Worm (Caenorhabditis elegans) whole organism, young adult: ENCODE measurements around the gene C45H4.21.

Experiments
- B0019.2 ChIP-seq: fragments of 200-800 bp; sonication (Bioruptor generic); conservative IDR thresholded peaks from 2 replicates; pipeline ENCODE4 v1.3.6; 2022; ENCODE audit warnings: missing genetic modification reagents, missing genetic modification characterization, missing compliant biosample characterization
- B0336.3 ChIP-seq: fragments of 200-800 bp; sonication (Bioruptor generic); IDR thresholded peaks from 2 replicates; pipeline ENCODE4 v1.3.6; 2022; ENCODE audit warnings: missing genetic modification characterization, missing compliant biosample characterization
- F37B4.10 ChIP-seq: fragments of 200-800 bp; sonication (Bioruptor generic); IDR thresholded peaks from 2 replicates; pipeline ENCODE4 v1.3.6; 2022; ENCODE audit warnings: missing genetic modification characterization, missing compliant biosample characterization
- F39B2.1 ChIP-seq: fragments of 200-800 bp; sonication (Bioruptor generic); IDR thresholded peaks from 2 replicates; pipeline ENCODE4 v1.3.6; 2022; ENCODE audit warnings: missing genetic modification reagents, missing genetic modification characterization, missing compliant biosample characterization
- F49E8.2 ChIP-seq: sonication (generic microtip); optimal IDR thresholded peaks from 3 replicates; lab custom pipeline; 2017; ENCODE audit warnings: missing genetic modification characterization, mild to moderate bottlenecking, missing compliant biosample characterization, antibody characterized with exemption, moderate library complexity; ENCODE audit not compliant: insufficient read depth
- F55B11.4 ChIP-seq: sonication (generic microtip); optimal IDR thresholded peaks from 2 replicates; lab custom pipeline; 2016; ENCODE audit warnings: missing compliant biosample characterization, missing genetic modification characterization, borderline replicate concordance; ENCODE audit not compliant: insufficient read depth
- F57C9.4 ChIP-seq: sonication (generic microtip); optimal IDR thresholded peaks from 2 replicates; lab custom pipeline; 2017; ENCODE audit warnings: mild to moderate bottlenecking, missing genetic modification characterization, missing compliant biosample characterization
- T07F8.4 ChIP-seq: sonication (generic microtip); optimal IDR thresholded peaks from 2 replicates; lab custom pipeline; 2016; ENCODE audit warnings: mild to moderate bottlenecking, missing genetic modification characterization, moderate library complexity, missing compliant biosample characterization
- Y67H2A.10 ChIP-seq: fragments of 200-800 bp; sonication (Bioruptor generic); conservative IDR thresholded peaks from 2 replicates; pipeline ENCODE4 v1.3.6; 2022; ENCODE audit warnings: missing genetic modification reagents, missing genetic modification characterization, missing compliant biosample characterization
- Y95B8A.8 ChIP-seq: fragments of 200-800 bp; sonication (Bioruptor generic); IDR thresholded peaks from 2 replicates; pipeline ENCODE4 v1.3.6; 2022; ENCODE audit warnings: missing genetic modification reagents, missing genetic modification characterization, missing compliant biosample characterization
- ZK185.1 ChIP-seq: sonication (generic microtip); optimal IDR thresholded peaks from 2 replicates; lab custom pipeline; 2016; ENCODE audit warnings: mild to moderate bottlenecking, missing genetic modification characterization, missing compliant biosample characterization; ENCODE audit not compliant: poor library complexity, severe bottlenecking
- aptf-3 ChIP-seq: fragments of 200-800 bp; sonication (Bioruptor generic); IDR thresholded peaks from 2 replicates; pipeline ENCODE4 v1.3.6; 2022; ENCODE audit warnings: missing genetic modification characterization, missing compliant biosample characterization
- atf-7 ChIP-seq: sonication (generic microtip); optimal IDR thresholded peaks from 2 replicates; lab custom pipeline; 2017; ENCODE audit warnings: mild to moderate bottlenecking, missing genetic modification characterization, missing compliant biosample characterization
- athp-1 ChIP-seq: sonication (generic microtip); optimal IDR thresholded peaks from 2 replicates; lab custom pipeline; 2017; ENCODE audit warnings: mild to moderate bottlenecking, missing genetic modification characterization, missing compliant biosample characterization
- attf-6 ChIP-seq: fragments of 200-800 bp; sonication (Bioruptor generic); IDR thresholded peaks from 2 replicates; pipeline ENCODE4 v1.3.6; 2022; ENCODE audit warnings: missing genetic modification reagents, missing genetic modification characterization, missing compliant biosample characterization
- cebp-2 ChIP-seq: fragments of 200-800 bp; sonication (Bioruptor generic); IDR thresholded peaks from 2 replicates; pipeline ENCODE4 v1.3.6; 2022; ENCODE audit warnings: missing genetic modification characterization, missing compliant biosample characterization
- ceh-58 ChIP-seq: fragments of 200-800 bp; sonication (Bioruptor generic); IDR thresholded peaks from 2 replicates; pipeline ENCODE4 v1.3.6; 2022; ENCODE audit warnings: missing genetic modification characterization, missing compliant biosample characterization
- dpff-1 ChIP-seq: sonication (generic microtip); optimal IDR thresholded peaks from 2 replicates; lab custom pipeline; 2017; ENCODE audit warnings: mild to moderate bottlenecking, missing genetic modification characterization, missing compliant biosample characterization
- egl-44 ChIP-seq: fragments of 200-800 bp; sonication (Bioruptor generic); IDR thresholded peaks from 2 replicates; pipeline ENCODE4 v1.3.6; 2022; ENCODE audit warnings: missing genetic modification reagents, missing genetic modification characterization, missing compliant biosample characterization
- ekl-4 ChIP-seq: fragments of 200-800 bp; sonication (Bioruptor generic); IDR thresholded peaks from 2 replicates; pipeline ENCODE4 v1.3.6; 2022; ENCODE audit warnings: missing genetic modification reagents, missing genetic modification characterization, missing compliant biosample characterization
- fkh-3 ChIP-seq: sonication (generic microtip); optimal IDR thresholded peaks from 2 replicates; lab custom pipeline; 2016; ENCODE audit warnings: mild to moderate bottlenecking, missing genetic modification characterization, missing compliant biosample characterization
- him-1 ChIP-seq: sonication (generic microtip); optimal IDR thresholded peaks from 2 replicates; lab custom pipeline; 2016; ENCODE audit warnings: missing genotype, missing genetic modification reagents, missing genetic modification characterization, missing compliant biosample characterization
- hrde-1 ChIP-seq: sonication (generic microtip); optimal IDR thresholded peaks from 2 replicates; lab custom pipeline; 2016; ENCODE audit warnings: missing genetic modification characterization, mild to moderate bottlenecking, missing compliant biosample characterization, moderate library complexity, missing genotype, missing genetic modification reagents, borderline replicate concordance
- lin-26 ChIP-seq: fragments of 200-800 bp; sonication (Bioruptor generic); IDR thresholded peaks from 2 replicates; pipeline ENCODE4 v1.3.6; 2022; ENCODE audit warnings: missing genetic modification reagents, missing genetic modification characterization, missing compliant biosample characterization
- lir-1 ChIP-seq: fragments of 200-800 bp; sonication (Bioruptor generic); conservative IDR thresholded peaks from 2 replicates; pipeline ENCODE4 v1.3.6; 2022; ENCODE audit warnings: missing genetic modification reagents, missing genetic modification characterization, missing compliant biosample characterization
- lsy-27 ChIP-seq: sonication (generic microtip); optimal IDR thresholded peaks from 2 replicates; lab custom pipeline; 2017; ENCODE audit warnings: missing genetic modification characterization, mild to moderate bottlenecking, missing compliant biosample characterization, antibody characterized with exemption, missing genotype, borderline replicate concordance; ENCODE audit not compliant: insufficient read depth
- mcd-1 ChIP-seq: fragments of 200-800 bp; sonication (Bioruptor generic); IDR thresholded peaks from 2 replicates; pipeline ENCODE4 v1.3.6; 2022; ENCODE audit warnings: missing genetic modification reagents, missing genetic modification characterization, missing compliant biosample characterization
- mes-4 ChIP-seq: sonication (generic microtip); optimal IDR thresholded peaks from 2 replicates; lab custom pipeline; 2016; ENCODE audit warnings: missing genotype, missing genetic modification characterization, missing compliant biosample characterization
- nfyb-1 ChIP-seq: fragments of 200-800 bp; sonication (Bioruptor generic); IDR thresholded peaks from 2 replicates; pipeline ENCODE4 v1.3.6; 2022; ENCODE audit warnings: missing genetic modification reagents, missing genetic modification characterization, missing compliant biosample characterization
- nhr-80 ChIP-seq: sonication (generic microtip); optimal IDR thresholded peaks from 2 replicates; lab custom pipeline; 2016; ENCODE audit warnings: missing genetic modification characterization, missing compliant biosample characterization
- rcor-1 ChIP-seq: fragments of 200-800 bp; sonication (Bioruptor generic); IDR thresholded peaks from 2 replicates; pipeline ENCODE4 v1.3.6; 2022; ENCODE audit warnings: missing genetic modification reagents, missing genetic modification characterization, missing compliant biosample characterization
- repo-1 ChIP-seq: sonication (generic microtip); optimal IDR thresholded peaks from 2 replicates; lab custom pipeline; 2017; ENCODE audit warnings: mild to moderate bottlenecking, missing genetic modification characterization, missing compliant biosample characterization
- snpc-1.1 ChIP-seq: sonication (generic microtip); optimal IDR thresholded peaks from 2 replicates; lab custom pipeline; 2017; ENCODE audit warnings: missing genetic modification characterization, mild to moderate bottlenecking, missing compliant biosample characterization, antibody characterized with exemption, moderate library complexity, missing genotype, missing genetic modification reagents; ENCODE audit not compliant: insufficient read depth
- snpc-3.4 ChIP-seq: sonication (generic microtip); optimal IDR thresholded peaks from 2 replicates; lab custom pipeline; 2017; ENCODE audit warnings: missing genetic modification characterization, mild to moderate bottlenecking, missing compliant biosample characterization, antibody characterized with exemption, moderate library complexity, missing genotype, missing genetic modification reagents
- snpc-4 ChIP-seq, 5 experiments: fragments of 150-350 bp in 1 of 5; sonication (generic microtip) in 4 of 5; optimal IDR thresholded peaks; 2 replicates each; lab custom pipeline; 2014 to 2018; ENCODE audit warnings: missing genetic modification characterization in 5 of 5, missing biosample characterization in 3 of 5, antibody characterized with exemption in 2 of 5, mild to moderate bottlenecking in 2 of 5, missing compliant biosample characterization in 2 of 5, missing genotype in 2 of 5, moderate library complexity in 2 of 5, missing genetic modification reagents in 1 of 5
- tbp1 ChIP-seq: fragments of 200-800 bp; sonication (Bioruptor generic); optimal IDR thresholded peaks from 2 replicates; lab custom pipeline; 2018; ENCODE audit warnings: mild to moderate bottlenecking, missing genetic modification characterization, missing compliant biosample characterization
- tlf-1 ChIP-seq: fragments of 200-800 bp; sonication (Bioruptor generic); optimal IDR thresholded peaks from 2 replicates; lab custom pipeline; 2018; ENCODE audit warnings: mild to moderate bottlenecking, missing genetic modification characterization, missing compliant biosample characterization
- zim-3 ChIP-seq: sonication (generic microtip); optimal IDR thresholded peaks from 2 replicates; lab custom pipeline; 2017; ENCODE audit warnings: mild to moderate bottlenecking, missing genetic modification characterization, moderate library complexity, missing compliant biosample characterization
- ztf-18 ChIP-seq: sonication (generic microtip); optimal IDR thresholded peaks from 2 replicates; lab custom pipeline; 2016; ENCODE audit warnings: missing genotype, mild to moderate bottlenecking, missing genetic modification characterization, missing compliant biosample characterization
- ztf-22 ChIP-seq: fragments of 200-800 bp; sonication (Bioruptor generic); optimal IDR thresholded peaks from 2 replicates; lab custom pipeline; 2018; ENCODE audit warnings: mild to moderate bottlenecking, missing genetic modification characterization, moderate library complexity, missing compliant biosample characterization
- ztf-6 ChIP-seq: fragments of 200-800 bp; sonication (Bioruptor generic); IDR thresholded peaks from 2 replicates; pipeline ENCODE4 v1.3.6; 2022; ENCODE audit warnings: missing genetic modification reagents, missing genetic modification characterization, missing compliant biosample characterization

Gene C45H4.21

ce11 chrV:2110368-2110767, 39.0 kb downstream of the C45H4.21 start, which contains the start of gene F22F7.3:
F22F7.3 (plus strand) TSS chrV:2110668.
- TF ChIP-seq lin-26 (GFP tag; lab: Robert Waterston, UW) (no peak), ZK185.1 (no peak), egl-44 (GFP tag; lab: Robert Waterston, UW) (no peak), T07F8.4 (tag; lab: Kevin White, UChicago) (no peak), F55B11.4 (no peak), repo-1 (tag; lab: Kevin White, UChicago) (no peak), F37B4.10 (no peak), ztf-6 (no peak), fkh-3 (no peak), rcor-1 (no peak), snpc-3.4 (tag; lab: Kevin White, UChicago) (no peak), mes-4 (no peak), atf-7 (tag; lab: Kevin White, UChicago) (no peak), F39B2.1 (GFP tag; lab: Robert Waterston, UW) (no peak), cebp-2 (GFP tag; lab: Robert Waterston, UW) (no peak), ceh-58 (no peak), Y95B8A.8 (GFP tag; lab: Robert Waterston, UW) (no peak)
- TF ChIP-seq, all 124 proteins: peak for 0

- TF ChIP-seq hrde-1 (no peak), nhr-80 (peak; percentile 22)
These were observed 40.0 kb downstream of the C45H4.21 start, which contains the start of gene ckb-4 for ce11 chrV:2109295-2109694. ckb-4 (minus strand) TSS chrV:2109434.

ce11 chrV:2105976-2106375, 43.4 kb downstream of the C45H4.21 start, which contains the start of gene F22F7.4:
F22F7.4 (minus strand) TSS chrV:2106076.
- TF ChIP-seq F55B11.4 (no peak), ekl-4 (no peak), tlf-1 (no peak), tbp1 (GFP tag; lab: Kevin White, UChicago) (no peak)
- TF ChIP-seq, all 124 proteins: peak for 0

ce11 chrV:2103118-2103517, 46.2 kb downstream of the C45H4.21 start, which contains the start of gene F36F12.1:
F36F12.1 (minus strand) TSS chrV:2103218.
- TF ChIP-seq rcor-1 (no peak), ztf-18 (tag; lab: Kevin White, UChicago) (no peak), B0336.3 (GFP tag; lab: Robert Waterston, UW) (no peak), zim-3 (tag; lab: Kevin White, UChicago) (no peak), mcd-1 (GFP tag; lab: Robert Waterston, UW) (no peak), Y67H2A.10 (GFP tag; lab: Robert Waterston, UW) (no peak), B0019.2 (no peak), snpc-4 (GFP tag; optimal IDR thresholded peaks at IDR 0.05; lab: Kevin White, UChicago) (no peak), snpc-4 (tag; optimal IDR thresholded peaks at IDR 0.05; lab: Kevin White, UChicago) (no peak), him-1 (tag; lab: Kevin White, UChicago) (no peak), tbp1 (GFP tag; lab: Kevin White, UChicago) (no peak), lir-1 (GFP tag; lab: Robert Waterston, UW) (no peak)
- TF ChIP-seq, all 124 proteins: peak for 0

- TF ChIP-seq nfyb-1 (GFP tag; lab: Robert Waterston, UW) = no peak
- no peak for TF ChIP-seq athp-1 (tag; lab: Kevin White, UChicago)
- TF ChIP-seq aptf-3 (GFP tag; lab: Robert Waterston, UW) = no peak
- TF ChIP-seq attf-6 (GFP tag; lab: Robert Waterston, UW) = no peak
- no peak for TF ChIP-seq snpc-1.1 (tag; lab: Kevin White, UChicago)
- TF ChIP-seq F37B4.10 = no peak
- no peak for TF ChIP-seq lsy-27 (tag; lab: Kevin White, UChicago)
- TF ChIP-seq ztf-22 (GFP tag; lab: Kevin White, UChicago) = no peak
- no peak for TF ChIP-seq ekl-4
- no peak for TF ChIP-seq F49E8.2
- TF ChIP-seq nhr-80 = no peak
- TF ChIP-seq ztf-6 = no peak
- no peak for TF ChIP-seq F57C9.4 (tag; lab: Kevin White, UChicago)
- no peak for TF ChIP-seq dpff-1 (tag; lab: Kevin White, UChicago)
- TF ChIP-seq zim-3 (tag; lab: Kevin White, UChicago) = no peak
These were observed 50.3 kb downstream of the C45H4.21 start, which contains the start of gene F36F12.7 for ce11 chrV:2099040-2099439. F36F12.7 (plus strand) TSS chrV:2099340.
